Worm (Caenorhabditis elegans) whole organism, early embryonic: Measurements from ENCODE around the gene taf-7.1.

Source experiments
- aly-1 ChIP-seq: sonication (generic microtip); optimal IDR thresholded peaks from 2 replicates; lab custom pipeline; 2016; ENCODE audit warnings: missing genetic modification characterization, missing compliant biosample characterization
- ama-1 ChIP-seq: fragments of 150-350 bp; optimal IDR thresholded peaks from 2 replicates; lab custom pipeline; 2014
- ceh-13 ChIP-seq: fragments of 200-800 bp; sonication (Bioruptor generic); optimal IDR thresholded peaks from 2 replicates; lab custom pipeline; 2018; ENCODE audit warnings: mild to moderate bottlenecking, missing genetic modification characterization, missing compliant biosample characterization
- flt-1 ChIP-seq: fragments of 200-800 bp; sonication (Bioruptor generic); IDR thresholded peaks from 2 replicates; pipeline ENCODE4 v1.3.6; 2022; ENCODE audit warnings: missing genetic modification characterization, missing compliant biosample characterization
- hmbx-1 ChIP-seq: sonication (generic microtip); optimal IDR thresholded peaks from 2 replicates; lab custom pipeline; 2016; ENCODE audit warnings: mild to moderate bottlenecking, missing genetic modification characterization, missing compliant biosample characterization
- hmg-4 ChIP-seq: fragments of 200-800 bp; sonication (Bioruptor generic); optimal IDR thresholded peaks from 2 replicates; lab custom pipeline; 2018; ENCODE audit warnings: mild to moderate bottlenecking, missing genetic modification characterization, missing compliant biosample characterization
- hnd-1 ChIP-seq: sonication (generic microtip); optimal IDR thresholded peaks from 2 replicates; lab custom pipeline; 2016; ENCODE audit warnings: missing genetic modification characterization, missing compliant biosample characterization
- pes-1 ChIP-seq: fragments of 200-800 bp; sonication (Bioruptor generic); IDR thresholded peaks from 2 replicates; pipeline ENCODE4 v1.3.6; 2022; ENCODE audit warnings: missing genetic modification reagents, missing genetic modification characterization, missing compliant biosample characterization
- sea-1 ChIP-seq: fragments of 200-800 bp; sonication (Bioruptor generic); conservative IDR thresholded peaks from 2 replicates; pipeline ENCODE4 v1.3.6; 2022; ENCODE audit warnings: missing genetic modification characterization, missing compliant biosample characterization

ce11 chrX:11857178-11857577 is 19.9 kb upstream of the taf-7.1 start, which contains the start of gene mes-1:
- no peak for TF ChIP-seq flt-1 (GFP tag; lab: Robert Waterston, UW)
- TF ChIP-seq aly-1 (tag; lab: Kevin White, UChicago) = no peak
- no peak for TF ChIP-seq hnd-1
- TF ChIP-seq sea-1 (GFP tag; lab: Robert Waterston, UW) = no peak
- TF ChIP-seq hmg-4 (GFP tag; lab: Kevin White, UChicago) = no peak
- TF ChIP-seq ama-1 (lab: Kevin White, UChicago) = no peak
- TF ChIP-seq hmbx-1 = no peak
- TF ChIP-seq pes-1 (GFP tag; lab: Robert Waterston, UW) = no peak
- TF ChIP-seq ceh-13 = no peak
